Worm (Caenorhabditis elegans): ENCODE measurements around the gene phf-5.

DNA sequence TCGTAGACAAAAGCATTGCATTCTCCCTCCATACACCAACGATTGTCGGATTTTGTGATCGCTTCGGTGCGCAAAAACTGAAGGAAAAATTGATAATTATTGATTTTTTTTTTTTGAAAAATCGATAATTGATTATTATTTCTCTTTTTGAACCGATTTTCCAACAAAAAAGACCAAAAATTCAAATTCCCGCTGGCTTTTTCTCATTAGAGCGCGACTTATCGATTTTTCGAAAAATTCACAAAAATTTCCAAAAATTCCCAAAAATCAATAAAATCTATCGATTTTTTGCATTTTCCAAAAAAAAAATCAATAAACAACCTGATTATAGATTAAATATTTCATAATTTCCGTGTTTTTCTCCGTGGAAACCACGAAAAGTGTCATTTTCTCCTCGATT, 14.8 kb upstream of the phf-5 start:
- TF ChIP-seq tbx-11 (GFP tag; IDR thresholded peaks at IDR 0.05) (no peak), flt-1 (GFP tag; IDR thresholded peaks at IDR 0.05) (no peak)

Measured in whole organism, early embryonic.